Fruit fly (Drosophila melanogaster) whole organism, embryonic: Measurements from ENCODE around the gene CG43127.

ENCODE experiments used
- CG10209 ChIP-seq: fragments of 200-800 bp; sonication (Bioruptor generic); optimal IDR thresholded peaks from 3 replicates; lab custom pipeline; 2017; ENCODE audit warnings: missing biosample characterization, mild to moderate bottlenecking, missing genetic modification characterization, missing genetic modification reagents
- CG1024 ChIP-seq: fragments of 200-800 bp; sonication (Bioruptor generic); IDR thresholded peaks from 2 replicates; pipeline ENCODE4 v1.3.6; 2022; ENCODE audit warnings: missing biosample characterization, missing genetic modification characterization
- CG10274 ChIP-seq: fragments of 200-800 bp; sonication (Bioruptor generic); optimal IDR thresholded peaks from 3 replicates; lab custom pipeline; 2017; ENCODE audit warnings: missing biosample characterization, mild to moderate bottlenecking, missing genetic modification characterization
- CG10431 ChIP-seq: fragments of 200-800 bp; sonication (Bioruptor generic); optimal IDR thresholded peaks from 3 replicates; lab custom pipeline; 2018; ENCODE audit warnings: missing biosample characterization, mild to moderate bottlenecking, missing genetic modification characterization
- CG10565 ChIP-seq: fragments of 200-800 bp; sonication (Bioruptor generic); optimal IDR thresholded peaks from 3 replicates; lab custom pipeline; 2016; ENCODE audit warnings: missing biosample characterization, mild to moderate bottlenecking, missing genetic modification characterization
- CG11504 ChIP-seq: fragments of 200-800 bp; sonication (Bioruptor generic); optimal IDR thresholded peaks from 3 replicates; lab custom pipeline; 2019; ENCODE audit warnings: missing biosample characterization, mild to moderate bottlenecking, missing genetic modification characterization, moderate library complexity
- CG11723 ChIP-seq: fragments of 200-800 bp; sonication (Bioruptor generic); optimal IDR thresholded peaks from 2 replicates; lab custom pipeline; 2017; ENCODE audit warnings: missing biosample characterization, mild to moderate bottlenecking, missing genetic modification characterization
- CG15073 ChIP-seq: fragments of 200-800 bp; sonication (Bioruptor generic); optimal IDR thresholded peaks from 2 replicates; lab custom pipeline; 2016; ENCODE audit warnings: missing biosample characterization, missing genetic modification characterization
- CG15601 ChIP-seq: fragments of 200-800 bp; sonication (Bioruptor generic); optimal IDR thresholded peaks from 3 replicates; lab custom pipeline; 2019; ENCODE audit warnings: missing biosample characterization, mild to moderate bottlenecking, missing genetic modification characterization, moderate library complexity
- CG1602 ChIP-seq: fragments of 200-800 bp; sonication (Bioruptor generic); optimal IDR thresholded peaks from 3 replicates; lab custom pipeline; 2016; ENCODE audit warnings: missing biosample characterization, missing genetic modification characterization
- CG16813 ChIP-seq: fragments of 200-800 bp; sonication (Bioruptor generic); IDR thresholded peaks from 3 replicates; pipeline ENCODE4 v1.3.6; 2022; ENCODE audit warnings: missing biosample characterization, missing genetic modification characterization; ENCODE audit not compliant: partially characterized antibody
- CG17912 ChIP-seq: fragments of 200-800 bp; sonication (Bioruptor generic); optimal IDR thresholded peaks from 2 replicates; lab custom pipeline; 2018; ENCODE audit warnings: missing biosample characterization, mild to moderate bottlenecking, missing genetic modification characterization
- CG2120 ChIP-seq: fragments of 200-800 bp; sonication (Bioruptor generic); optimal IDR thresholded peaks from 3 replicates; lab custom pipeline; 2016; ENCODE audit warnings: missing biosample characterization, missing genetic modification characterization
- CG30403 ChIP-seq: fragments of 200-800 bp; sonication (Bioruptor generic); optimal IDR thresholded peaks from 3 replicates; lab custom pipeline; 2016; ENCODE audit warnings: missing biosample characterization, missing genetic modification characterization
- CG30431 ChIP-seq: fragments of 200-800 bp; sonication (Bioruptor generic); optimal IDR thresholded peaks from 2 replicates; lab custom pipeline; 2017; ENCODE audit warnings: missing biosample characterization, missing genetic modification characterization
- CG32772 ChIP-seq: fragments of 200-800 bp; sonication (Bioruptor generic); IDR thresholded peaks from 2 replicates; pipeline ENCODE4 v1.3.6; 2022; ENCODE audit warnings: missing biosample characterization, missing genetic modification characterization
- CG34224 ChIP-seq: fragments of 200-800 bp; sonication (Bioruptor generic); IDR thresholded peaks from 3 replicates; pipeline ENCODE4 v1.3.6; 2022; ENCODE audit warnings: missing biosample characterization, missing genetic modification characterization; ENCODE audit not compliant: partially characterized antibody
- CG34422 ChIP-seq: fragments of 200-800 bp; sonication (Bioruptor generic); IDR thresholded peaks from 3 replicates; pipeline ENCODE4 v1.3.6; 2022; ENCODE audit warnings: missing biosample characterization, missing genetic modification characterization
- CG3995 ChIP-seq: fragments of 200-800 bp; sonication (Bioruptor generic); optimal IDR thresholded peaks from 3 replicates; lab custom pipeline; 2016; ENCODE audit warnings: missing biosample characterization, missing genetic modification characterization
- CG6654 ChIP-seq: fragments of 200-800 bp; sonication (Bioruptor generic); optimal IDR thresholded peaks from 2 replicates; lab custom pipeline; 2017; ENCODE audit warnings: missing biosample characterization, mild to moderate bottlenecking, missing genetic modification characterization
- CG8089 ChIP-seq: fragments of 200-800 bp; sonication (Bioruptor generic); optimal IDR thresholded peaks from 3 replicates; lab custom pipeline; 2016; ENCODE audit warnings: missing biosample characterization, missing genetic modification characterization
- D19B ChIP-seq: fragments of 200-800 bp; sonication (Bioruptor generic); optimal IDR thresholded peaks from 2 replicates; lab custom pipeline; 2017; ENCODE audit warnings: missing biosample characterization, mild to moderate bottlenecking, missing genetic modification characterization
- Dip3 ChIP-seq: fragments of 200-800 bp; sonication (Bioruptor generic); optimal IDR thresholded peaks from 3 replicates; lab custom pipeline; 2016; ENCODE audit warnings: missing biosample characterization, missing genetic modification characterization
- Doc3 ChIP-seq: fragments of 200-800 bp; sonication (Bioruptor generic); IDR thresholded peaks from 3 replicates; pipeline ENCODE4 v1.3.6; 2022; ENCODE audit warnings: missing biosample characterization, missing genetic modification characterization; ENCODE audit not compliant: partially characterized antibody
- ERR ChIP-seq: fragments of 200-800 bp; sonication (Bioruptor generic); optimal IDR thresholded peaks from 2 replicates; lab custom pipeline; 2016; ENCODE audit warnings: missing biosample characterization, missing genetic modification characterization
- Fer1 ChIP-seq: fragments of 200-800 bp; sonication (Bioruptor generic); optimal IDR thresholded peaks from 2 replicates; lab custom pipeline; 2017; ENCODE audit warnings: missing biosample characterization, mild to moderate bottlenecking, missing genetic modification characterization
- HLH54F ChIP-seq: fragments of 200-800 bp; sonication (Bioruptor generic); optimal IDR thresholded peaks from 3 replicates; lab custom pipeline; 2016; ENCODE audit warnings: missing biosample characterization, missing genetic modification characterization
- Hmr ChIP-seq: fragments of 200-800 bp; sonication (Bioruptor generic); optimal IDR thresholded peaks from 3 replicates; lab custom pipeline; 2017; ENCODE audit warnings: mild to moderate bottlenecking, missing biosample characterization, missing genetic modification reagents, missing genetic modification characterization
- Lhr ChIP-seq: fragments of 200-800 bp; sonication (Bioruptor generic); optimal IDR thresholded peaks from 3 replicates; lab custom pipeline; 2017; ENCODE audit warnings: mild to moderate bottlenecking, missing biosample characterization, missing genetic modification reagents, missing genetic modification characterization
- Lpt ChIP-seq: fragments of >200 bp; optimal IDR thresholded peaks from 2 replicates; lab custom pipeline; 2018; ENCODE audit warnings: missing biosample characterization, missing genetic modification characterization
- Nf-YC ChIP-seq: fragments of 200-800 bp; optimal IDR thresholded peaks from 3 replicates; lab custom pipeline; 2019; ENCODE audit warnings: missing biosample characterization, mild to moderate bottlenecking, missing genetic modification characterization, moderate library complexity
- Taf1 ChIP-seq: fragments of 200-800 bp; sonication (Bioruptor generic); IDR thresholded peaks from 2 replicates; pipeline ENCODE4 v1.3.6; 2022; ENCODE audit warnings: missing biosample characterization, missing genetic modification characterization
- Vsx1 ChIP-seq: fragments of 200-800 bp; sonication (Bioruptor generic); optimal IDR thresholded peaks from 2 replicates; lab custom pipeline; 2017; ENCODE audit warnings: missing biosample characterization, mild to moderate bottlenecking, missing genetic modification characterization, missing genetic modification reagents
- bowl ChIP-seq: fragments of 200-800 bp; sonication (Bioruptor generic); IDR thresholded peaks from 2 replicates; pipeline ENCODE4 v1.3.6; 2022; ENCODE audit warnings: missing biosample characterization, missing genetic modification characterization
- btn ChIP-seq: fragments of 200-800 bp; sonication (Bioruptor generic); optimal IDR thresholded peaks from 2 replicates; lab custom pipeline; 2016; ENCODE audit warnings: missing biosample characterization, missing genetic modification characterization
- dan ChIP-seq: fragments of 200-800 bp; sonication (Bioruptor generic); IDR thresholded peaks from 2 replicates; pipeline ENCODE4 v1.3.6; 2022; ENCODE audit warnings: missing biosample characterization, missing genetic modification characterization
- disco-r ChIP-seq: fragments of 200-800 bp; sonication (Bioruptor generic); optimal IDR thresholded peaks from 2 replicates; lab custom pipeline; 2016; ENCODE audit warnings: missing biosample characterization, missing genetic modification characterization
- dmrt11E ChIP-seq: fragments of 200-800 bp; sonication (Bioruptor generic); optimal IDR thresholded peaks from 3 replicates; lab custom pipeline; 2018; ENCODE audit warnings: missing biosample characterization, mild to moderate bottlenecking, missing genetic modification characterization, moderate library complexity
- dpn ChIP-seq, 2 experiments: fragments of 200-800 bp; sonication (Bioruptor generic); optimal IDR thresholded peaks; 3 replicates each; lab custom pipeline; 2016; ENCODE audit warnings: missing biosample characterization in 2 of 2, missing genetic modification characterization in 2 of 2
- fu2 ChIP-seq: fragments of 200-800 bp; sonication (Bioruptor generic); optimal IDR thresholded peaks from 2 replicates; lab custom pipeline; 2016; ENCODE audit warnings: missing biosample characterization, missing genetic modification characterization
- gcm ChIP-seq: fragments of 200-800 bp; sonication (Bioruptor generic); optimal IDR thresholded peaks from 2 replicates; lab custom pipeline; 2019; ENCODE audit warnings: missing biosample characterization, mild to moderate bottlenecking, missing genetic modification characterization, moderate library complexity
- gt ChIP-seq: fragments of 200-800 bp; sonication (Bioruptor generic); IDR thresholded peaks from 2 replicates; pipeline ENCODE4 v1.3.6; 2022; ENCODE audit warnings: missing biosample characterization, missing genetic modification characterization
- h ChIP-seq: fragments of >200 bp; optimal IDR thresholded peaks from 2 replicates; lab custom pipeline; 2017
- jumu ChIP-seq: fragments of 200-800 bp; sonication (Bioruptor generic); optimal IDR thresholded peaks from 3 replicates; lab custom pipeline; 2016; ENCODE audit warnings: missing biosample characterization, missing genetic modification characterization
- lab ChIP-seq: fragments of 200-800 bp; sonication (Bioruptor generic); optimal IDR thresholded peaks from 3 replicates; lab custom pipeline; 2017; ENCODE audit warnings: missing biosample characterization, missing genetic modification characterization, mild to moderate bottlenecking, moderate library complexity, missing genetic modification reagents
- p53 ChIP-seq: fragments of 200-800 bp; sonication (Bioruptor generic); optimal IDR thresholded peaks from 2 replicates; lab custom pipeline; 2016; ENCODE audit warnings: missing biosample characterization, missing genetic modification characterization
- pum ChIP-seq: fragments of 200-800 bp; sonication (Bioruptor generic); optimal IDR thresholded peaks from 2 replicates; lab custom pipeline; 2016; ENCODE audit warnings: missing biosample characterization, missing genetic modification characterization
- shn ChIP-seq: fragments of 200-800 bp; sonication (Bioruptor generic); optimal IDR thresholded peaks from 3 replicates; lab custom pipeline; 2016; ENCODE audit warnings: missing biosample characterization, missing genetic modification characterization
- ssp ChIP-seq: fragments of 200-800 bp; sonication (Bioruptor generic); IDR thresholded peaks from 2 replicates; pipeline ENCODE4 v1.3.6; 2022; ENCODE audit warnings: missing biosample characterization, missing genetic modification characterization
- tin ChIP-seq: fragments of 200-800 bp; sonication (Bioruptor generic); optimal IDR thresholded peaks from 3 replicates; lab custom pipeline; 2016; ENCODE audit warnings: missing biosample characterization, missing genetic modification characterization
- trem ChIP-seq: fragments of 200-800 bp; optimal IDR thresholded peaks from 3 replicates; lab custom pipeline; 2019; ENCODE audit warnings: missing biosample characterization, mild to moderate bottlenecking, missing genetic modification characterization, moderate library complexity

The CG43127 gene

dm6 chr3L:10664511-10665062, 39.2 kb upstream of the CG43127 start, which contains the start of gene simj (continued):
- TF ChIP-seq Lhr (GFP tag; lab: Kevin White, UChicago) (peak; percentile 74), h (no peak), lab (peak; percentile 76), CG30431 (no peak), CG15601 (peak; percentile 38), dpn (GFP tag; optimal IDR thresholded peaks at IDR 0.05; lab: Kevin White, UChicago) (peak; percentile 38 to 49), CG2120 (GFP tag; lab: Kevin White, UChicago) (peak; percentile 62), gcm (GFP tag; lab: Kevin White, UChicago) (no peak), shn (GFP tag; lab: Kevin White, UChicago) (peak; percentile 4), CG1024 (GFP tag; lab: Robert Waterston, UW) (no peak), CG3995 (GFP tag; lab: Kevin White, UChicago) (no peak), gt (GFP tag; lab: Robert Waterston, UW) (no peak), CG1602 (GFP tag; lab: Kevin White, UChicago) (no peak), CG32772 (GFP tag; lab: Robert Waterston, UW) (no peak), CG15073 (GFP tag; lab: Kevin White, UChicago) (no peak), tin (GFP tag; lab: Kevin White, UChicago) (peak; percentile 26), CG34224 (peak; percentile 90), fu2 (peak; percentile 31), disco-r (GFP tag; lab: Kevin White, UChicago) (no peak), CG10565 (GFP tag; lab: Kevin White, UChicago) (no peak), p53 (peak; percentile 53), Doc3 (peak; percentile 60), Dip3 (GFP tag; lab: Kevin White, UChicago) (no peak), Taf1 (GFP tag; lab: Robert Waterston, UW) (no peak; the same call in 1 of the 2 replicates), Hmr (GFP tag; lab: Kevin White, UChicago) (peak; percentile 68), CG34422 (peak; percentile 91), Lpt (GFP tag; lab: Kevin White, UChicago) (no peak), CG11504 (tag; lab: Kevin White, UChicago) (peak; percentile 55), Vsx1 (GFP tag; lab: Kevin White, UChicago) (no peak), trem (tag; lab: Kevin White, UChicago) (peak; percentile 78), D19B (GFP tag; lab: Kevin White, UChicago) (no peak), CG30403 (GFP tag; lab: Kevin White, UChicago) (peak; percentile 18), CG10431 (no peak), btn (GFP tag; lab: Kevin White, UChicago) (no peak), CG10209 (GFP tag; lab: Kevin White, UChicago) (peak; percentile 51), CG17912 (GFP tag; lab: Kevin White, UChicago) (peak; percentile 16), HLH54F (peak; percentile 26), dmrt11E (no peak), CG16813 (GFP tag; lab: Robert Waterston, UW) (peak; percentile 83), CG10274 (no peak), Fer1 (GFP tag; lab: Kevin White, UChicago) (peak; percentile 80), CG6654 (GFP tag; lab: Kevin White, UChicago) (no peak), Nf-YC (tag; lab: Kevin White, UChicago) (peak; percentile 61), ERR (GFP tag; lab: Kevin White, UChicago) (peak; percentile 67), ssp (GFP tag; lab: Robert Waterston, UW) (no peak), pum (no peak), jumu (peak; percentile 46), CG11723 (GFP tag; lab: Kevin White, UChicago) (peak; percentile 12), CG8089 (GFP tag; lab: Kevin White, UChicago) (peak; percentile 23), bowl (GFP tag; lab: Robert Waterston, UW) (no peak), dan (GFP tag; lab: Robert Waterston, UW) (no peak)
